Worm (Caenorhabditis elegans) whole organism, L3 larva: ENCODE measurements around the gene vit-3.

ENCODE experiments used
- aly-2 ChIP-seq: fragments of 150-350 bp; optimal IDR thresholded peaks from 2 replicates; lab custom pipeline; 2014; ENCODE audit warnings: missing biosample characterization, missing genetic modification characterization
- ama-1 ChIP-seq: fragments of 150-350 bp; optimal IDR thresholded peaks from 2 replicates; lab custom pipeline; 2018
- ceh-9 ChIP-seq: sonication (generic microtip); optimal IDR thresholded peaks from 2 replicates; lab custom pipeline; 2018; ENCODE audit warnings: missing biosample characterization, missing genetic modification characterization
- daf-12 ChIP-seq: fragments of 150-350 bp; optimal IDR thresholded peaks from 2 replicates; lab custom pipeline; 2014; ENCODE audit warnings: missing biosample characterization, missing genetic modification reagents, missing genetic modification characterization
- elt-1 ChIP-seq: fragments of 150-350 bp; optimal IDR thresholded peaks from 2 replicates; lab custom pipeline; 2014; ENCODE audit warnings: missing biosample characterization, missing genetic modification characterization
- elt-3 ChIP-seq, 3 experiments: fragments of 150-350 bp in 1 of 3; sonication (generic microtip) in 2 of 3; optimal IDR thresholded peaks; 2 replicates in 2 of 3; 4 replicates in 1 of 3; lab custom pipeline; 2014 to 2017; ENCODE audit warnings: missing biosample characterization in 3 of 3, missing genetic modification characterization in 3 of 3
- nhr-11 ChIP-seq: fragments of 150-350 bp; optimal IDR thresholded peaks from 2 replicates; lab custom pipeline; 2014; ENCODE audit warnings: missing biosample characterization, missing genetic modification characterization
- tbx-2 ChIP-seq: sonication (generic microtip); optimal IDR thresholded peaks from 2 replicates; lab custom pipeline; 2016; ENCODE audit warnings: mild to moderate bottlenecking, missing genetic modification characterization, missing compliant biosample characterization
- ztf-11 ChIP-seq: fragments of 150-350 bp; optimal IDR thresholded peaks from 2 replicates; lab custom pipeline; 2014; ENCODE audit warnings: missing biosample characterization, missing genetic modification characterization

DNA sequence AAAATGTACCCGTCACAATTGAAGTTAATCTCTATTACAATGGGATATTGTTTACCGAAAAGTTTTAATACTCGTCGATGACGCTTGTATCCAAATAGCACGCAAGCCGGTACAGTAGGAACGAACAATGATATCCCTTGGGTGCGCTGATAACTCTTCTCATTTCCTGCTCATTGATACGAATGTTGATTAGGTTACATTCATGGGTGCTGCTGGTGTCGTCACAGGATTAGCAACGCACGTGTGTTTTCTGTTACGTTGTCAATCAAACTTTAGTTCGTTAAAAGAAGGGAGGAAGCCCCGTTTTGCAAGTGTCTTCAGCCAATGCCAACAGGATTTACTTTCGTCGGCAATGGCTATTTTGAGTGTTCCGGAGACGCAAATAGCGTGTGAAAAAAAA is 11.1 kb upstream of the vit-3 start:
- TF ChIP-seq elt-1 (tag; lab: Kevin White, UChicago) (no peak), daf-12 (tag; lab: Kevin White, UChicago) (no peak), elt-3 (tag; optimal IDR thresholded peaks at IDR 0.05; lab: Kevin White, UChicago) (no peak), ama-1 (lab: Kevin White, UChicago) (no peak), nhr-11 (no peak), ceh-9 (no peak), ztf-11 (no peak), tbx-2 (tag; lab: Kevin White, UChicago) (no peak), aly-2 (tag; lab: Kevin White, UChicago) (no peak)
